Worm (Caenorhabditis elegans) whole organism, young adult: Measurements from ENCODE around the gene W02D7.6.

Source experiments
- F23B12.7 ChIP-seq: sonication (generic microtip); optimal IDR thresholded peaks from 2 replicates; lab custom pipeline; 2017; ENCODE audit warnings: missing genetic modification characterization, mild to moderate bottlenecking, missing compliant biosample characterization, antibody characterized with exemption, moderate library complexity; ENCODE audit not compliant: insufficient read depth
- F52B5.7 ChIP-seq: sonication (generic microtip); optimal IDR thresholded peaks from 2 replicates; lab custom pipeline; 2016; ENCODE audit warnings: mild to moderate bottlenecking, missing genetic modification characterization, missing compliant biosample characterization
- ceh-79 ChIP-seq: sonication (generic microtip); optimal IDR thresholded peaks from 2 replicates; lab custom pipeline; 2017; ENCODE audit warnings: mild to moderate bottlenecking, missing genetic modification characterization, missing compliant biosample characterization
- him-1 ChIP-seq: sonication (generic microtip); optimal IDR thresholded peaks from 2 replicates; lab custom pipeline; 2016; ENCODE audit warnings: missing genotype, missing genetic modification reagents, missing genetic modification characterization, missing compliant biosample characterization
- hmg-1.2 ChIP-seq: fragments of 200-800 bp; sonication (Bioruptor generic); IDR thresholded peaks from 2 replicates; pipeline ENCODE4 v1.3.6; 2022; ENCODE audit warnings: missing genetic modification reagents, missing genetic modification characterization, missing compliant biosample characterization
- mxl-1 ChIP-seq: sonication (generic microtip); optimal IDR thresholded peaks from 2 replicates; lab custom pipeline; 2016; ENCODE audit warnings: missing genetic modification characterization, missing compliant biosample characterization
- nfya-1 ChIP-seq: sonication (generic microtip); optimal IDR thresholded peaks from 2 replicates; lab custom pipeline; 2017; ENCODE audit warnings: antibody characterized with exemption, missing compliant biosample characterization, missing genetic modification characterization, borderline replicate concordance; ENCODE audit not compliant: insufficient read depth
- nhr-90 ChIP-seq: sonication (generic microtip); optimal IDR thresholded peaks from 2 replicates; lab custom pipeline; 2016; ENCODE audit warnings: missing genotype, mild to moderate bottlenecking, missing genetic modification characterization, missing compliant biosample characterization
- ztf-28 ChIP-seq: fragments of 200-800 bp; sonication (Bioruptor generic); IDR thresholded peaks from 2 replicates; pipeline ENCODE4 v1.3.6; 2022; ENCODE audit warnings: missing genetic modification reagents, missing genetic modification characterization, missing compliant biosample characterization

- TF ChIP-seq ceh-79 (tag; lab: Kevin White, UChicago): no peak
- TF ChIP-seq him-1 (tag; lab: Kevin White, UChicago): no peak
- no peak for TF ChIP-seq nfya-1 (tag; lab: Kevin White, UChicago)
- TF ChIP-seq hmg-1.2 (GFP tag; lab: Robert Waterston, UW): no peak
- TF ChIP-seq F52B5.7 (tag; lab: Kevin White, UChicago): no peak
- TF ChIP-seq nhr-90 (tag; lab: Kevin White, UChicago): no peak
- TF ChIP-seq F23B12.7 (tag; lab: Kevin White, UChicago): no peak
- TF ChIP-seq mxl-1 (tag; lab: Kevin White, UChicago): no peak
- TF ChIP-seq ztf-28 (GFP tag; lab: Robert Waterston, UW): no peak
Measured at ce11 chrV:8262212-8262611, 39.1 kb downstream of the W02D7.6 start.
